Fruit fly (Drosophila melanogaster): ENCODE data around the gene CG17359.

- TF ChIP-seq jim (GFP tag; optimal IDR thresholded peaks at IDR 0.05) (no peak), CG9705 (GFP tag; optimal IDR thresholded peaks at IDR 0.05) (no peak), CrebA (GFP tag; optimal IDR thresholded peaks at IDR 0.05; ENCODE audit: borderline replicate concordance) (no peak), fru (GFP tag; optimal IDR thresholded peaks at IDR 0.05) (no peak)
These were observed 35.4 kb upstream of the CG17359 start, which contains the start of gene CG6661 for dm6 chr3L:14034476-14034875.
